Fruit fly (Drosophila melanogaster): ENCODE results near the gene Phlpp.

Phlpp gene

DNA sequence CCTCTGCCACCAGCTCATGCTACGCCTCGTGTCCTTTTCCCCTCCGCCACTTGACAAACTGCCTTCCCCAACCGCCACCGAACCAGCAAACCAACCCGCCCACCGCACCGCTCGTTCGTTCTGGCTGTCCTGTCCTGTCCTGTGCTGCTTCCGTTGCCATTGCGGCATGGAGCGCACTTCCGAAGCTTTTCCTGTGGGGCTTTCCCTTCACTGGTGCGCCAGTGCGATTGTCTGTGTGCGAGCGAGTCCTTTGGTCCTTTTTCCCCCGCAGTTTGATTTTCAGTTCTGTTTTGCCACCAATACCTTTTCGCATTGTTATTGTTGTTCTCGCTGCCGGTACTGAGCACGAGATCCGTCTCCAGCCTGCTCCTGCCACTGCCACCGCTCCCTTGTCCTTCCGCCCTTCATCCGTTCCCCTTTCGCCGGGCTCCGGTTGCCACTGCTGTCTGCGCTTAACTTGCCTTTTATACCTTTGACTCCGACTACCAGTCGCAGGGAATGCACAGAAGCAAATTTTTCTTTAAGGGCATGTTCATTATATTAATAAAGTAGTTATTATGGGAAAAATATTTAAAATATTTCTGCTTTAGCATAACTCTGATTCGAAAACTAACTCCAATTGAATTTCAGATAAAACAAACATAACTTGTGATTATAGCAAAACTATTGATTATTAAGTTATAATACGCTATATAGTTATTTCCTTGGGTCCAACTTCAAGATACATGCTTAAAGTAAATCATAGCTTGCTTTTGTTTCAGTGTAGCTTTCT lies 34.8 kb upstream of the Phlpp start (continued):
- peak; percentile 67 for TF ChIP-seq sug (tag; optimal IDR thresholded peaks at IDR 0.05)
- TF ChIP-seq wor (GFP tag; IDR thresholded peaks at IDR 0.05): peak; percentile 47; the same call in 1 of the 2 replicates
- no peak for TF ChIP-seq btn (GFP tag; optimal IDR thresholded peaks at IDR 0.05)
- peak; percentile 21 for TF ChIP-seq Max (GFP tag; optimal IDR thresholded peaks at IDR 0.05)
- TF ChIP-seq sna (GFP tag; IDR thresholded peaks at IDR 0.05; ENCODE audit: partially characterized antibody): no peak
- TF ChIP-seq chn (GFP tag; optimal IDR thresholded peaks at IDR 0.05): no peak
- TF ChIP-seq CG1647 (GFP tag; optimal IDR thresholded peaks at IDR 0.05): no peak
- peak; percentile 24 for TF ChIP-seq CG1603 (tag; optimal IDR thresholded peaks at IDR 0.05)
- no peak for TF ChIP-seq bbx (GFP tag; IDR thresholded peaks at IDR 0.05; ENCODE audit: partially characterized antibody)
- peak; percentile 27 to 43 for TF ChIP-seq dpn (GFP tag; optimal IDR thresholded peaks at IDR 0.05)
- no peak for TF ChIP-seq Dref (GFP tag; IDR thresholded peaks at IDR 0.05)
- TF ChIP-seq ken (GFP tag; IDR thresholded peaks at IDR 0.05): no peak; the same call in 2 of the 3 replicates
- no peak for TF ChIP-seq CG14965 (GFP tag; optimal IDR thresholded peaks at IDR 0.05; ENCODE audit: borderline replicate concordance)
- peak; percentile 87 for TF ChIP-seq CG13424 (tag; optimal IDR thresholded peaks at IDR 0.05)
- TF ChIP-seq CG7963 (GFP tag; IDR thresholded peaks at IDR 0.05; ENCODE audit: partially characterized antibody): no peak
- TF ChIP-seq oc (tag; optimal IDR thresholded peaks at IDR 0.05): peak; percentile 31
- peak in 1 of 2 experiments; percentile 35 for TF ChIP-seq Pdp1 (GFP tag; optimal IDR thresholded peaks at IDR 0.05)
- peak; percentile 73 for TF ChIP-seq CG18262 (tag; optimal IDR thresholded peaks at IDR 0.05)
- peak; percentile 23 for TF ChIP-seq kay (GFP tag; optimal IDR thresholded peaks at IDR 0.05)
- TF ChIP-seq tap (tag; optimal IDR thresholded peaks at IDR 0.05): peak; percentile 74
- TF ChIP-seq CG30403 (GFP tag; optimal IDR thresholded peaks at IDR 0.05): peak; percentile 80
- no peak for TF ChIP-seq CG9609 (GFP tag; optimal IDR thresholded peaks at IDR 0.05)
- TF ChIP-seq eyg (GFP tag; optimal IDR thresholded peaks at IDR 0.05): no peak
- TF ChIP-seq D (optimal IDR thresholded peaks at IDR 0.05): no peak
- TF ChIP-seq D (GFP tag; optimal IDR thresholded peaks at IDR 0.05): peak; percentile 67
- TF ChIP-seq BEAF-32 (GFP tag; optimal IDR thresholded peaks at IDR 0.05): no peak
- TF ChIP-seq CG12219 (GFP tag; optimal IDR thresholded peaks at IDR 0.05): peak; percentile 54
- TF ChIP-seq CG6765 (GFP tag; optimal IDR thresholded peaks at IDR 0.05): peak; percentile 70
- no peak for TF ChIP-seq fd64A (GFP tag; optimal IDR thresholded peaks at IDR 0.05)
- peak; percentile 41 for TF ChIP-seq jing (GFP tag; optimal IDR thresholded peaks at IDR 0.05)
- no peak for TF ChIP-seq sim (GFP tag; IDR thresholded peaks at IDR 0.05)
- TF ChIP-seq trh (GFP tag; optimal IDR thresholded peaks at IDR 0.05): no peak
- peak; percentile 14 for TF ChIP-seq CG17802 (tag; optimal IDR thresholded peaks at IDR 0.05)
- TF ChIP-seq tna (GFP tag; IDR thresholded peaks at IDR 0.05; ENCODE audit: partially characterized antibody): no peak
- TF ChIP-seq Dek (tag; optimal IDR thresholded peaks at IDR 0.05): peak; percentile 74
- no peak for TF ChIP-seq ato (GFP tag; IDR thresholded peaks at IDR 0.05; ENCODE audit: partially characterized antibody)
- no peak for TF ChIP-seq CG1602 (GFP tag; optimal IDR thresholded peaks at IDR 0.05)
- TF ChIP-seq HLH54F (GFP tag; optimal IDR thresholded peaks at IDR 0.05): no peak
- TF ChIP-seq CG11504 (tag; optimal IDR thresholded peaks at IDR 0.05): peak; percentile 89
- TF ChIP-seq CG7987 (GFP tag; optimal IDR thresholded peaks at IDR 0.05): peak; percentile 10
- TF ChIP-seq zfh2 (GFP tag; optimal IDR thresholded peaks at IDR 0.05): no peak
- no peak for TF ChIP-seq GATAe (GFP tag; conservative IDR thresholded peaks at IDR 0.05)
- TF ChIP-seq CG12391 (tag; optimal IDR thresholded peaks at IDR 0.05): peak; percentile 72
- peak; percentile 89 for TF ChIP-seq CG17361 (GFP tag; IDR thresholded peaks at IDR 0.05)
- no peak for TF ChIP-seq CG9797 (GFP tag; optimal IDR thresholded peaks at IDR 0.05)
- no peak for TF ChIP-seq CG12744 (GFP tag; optimal IDR thresholded peaks at IDR 0.05)
- no peak; the same call in 1 of the 2 replicates for TF ChIP-seq Bgb (GFP tag; IDR thresholded peaks at IDR 0.05; ENCODE audit: partially characterized antibody)
- TF ChIP-seq CG8281 (tag; optimal IDR thresholded peaks at IDR 0.05): peak; percentile 19
- TF ChIP-seq jumu (GFP tag; optimal IDR thresholded peaks at IDR 0.05): no peak

All from whole organism, embryonic.